Fruit fly (Drosophila melanogaster) Kc167 (cell line): Measurements from ENCODE around the gene Mvd.

Source experiments
- Myc ChIP-seq: fragments of >200 bp; optimal IDR thresholded peaks from 2 replicates; lab custom pipeline; 2017; ENCODE audit warnings: missing external identifiers
- Sin3A ChIP-seq: fragments of >200 bp; optimal IDR thresholded peaks from 2 replicates; lab custom pipeline; 2018; ENCODE audit warnings: missing external identifiers
- h ChIP-seq: fragments of >200 bp; optimal IDR thresholded peaks from 3 replicates; lab custom pipeline; 2018; ENCODE audit warnings: missing external identifiers
- insv ChIP-seq: fragments of >200 bp; optimal IDR thresholded peaks from 3 replicates; lab custom pipeline; 2018; ENCODE audit warnings: missing external identifiers
- psq ChIP-seq: fragments of >200 bp; optimal IDR thresholded peaks from 2 replicates; lab custom pipeline; 2017; ENCODE audit warnings: missing external identifiers
- ttk ChIP-seq: sonication (Bioruptor generic); optimal IDR thresholded peaks from 2 replicates; lab custom pipeline; 2017; ENCODE audit warnings: missing external identifiers

DNA sequence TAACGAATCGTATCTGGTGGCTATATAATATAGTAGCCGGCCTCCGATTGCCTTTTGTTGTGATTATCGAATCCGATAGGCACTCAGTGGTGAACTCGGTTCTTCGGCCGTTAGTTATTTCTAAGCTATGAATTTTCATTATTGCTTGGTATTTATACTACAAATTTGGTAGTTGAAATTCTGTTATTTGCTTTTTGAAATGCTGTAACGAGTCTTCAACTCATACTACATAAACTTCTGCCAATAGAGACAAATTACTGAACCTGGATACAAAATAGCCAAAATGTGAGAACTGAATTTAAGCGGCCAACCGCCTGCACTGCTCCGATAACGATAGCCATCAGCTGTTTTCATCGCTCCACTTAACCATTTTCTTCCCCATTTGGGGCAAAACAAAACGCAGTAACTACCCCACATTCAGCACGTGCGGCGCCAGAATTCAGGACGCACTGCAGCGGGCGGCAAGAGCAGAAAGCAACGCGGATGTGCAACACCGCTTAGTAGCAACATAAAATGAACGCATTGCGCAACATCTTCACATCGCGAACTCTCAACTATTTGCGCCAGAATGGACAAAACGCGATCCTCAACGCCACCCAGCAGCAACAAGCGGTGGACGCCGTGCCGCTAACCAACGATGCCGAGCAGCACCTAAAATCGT lies 9.9 kb upstream of the Mvd start, which contains the start of the genes CG11679 and CG8206:
- no peak for TF ChIP-seq Sin3A
- TF ChIP-seq Myc (lab: Kevin White, UChicago): no peak
- TF ChIP-seq insv: no peak
- TF ChIP-seq ttk (lab: Kevin White, UChicago): no peak
- no peak for TF ChIP-seq h (lab: Kevin White, UChicago)
- no peak for TF ChIP-seq psq (lab: Kevin White, UChicago)
